Worm (Caenorhabditis elegans): ENCODE measurements around the gene ech-3.

- TF ChIP-seq W03F9.2 (tag; optimal IDR thresholded peaks at IDR 0.05) (no peak), dao-5 (tag; optimal IDR thresholded peaks at IDR 0.05) (no peak), him-1 (tag; optimal IDR thresholded peaks at IDR 0.05) (peak; percentile 14)
Measured at ce11 chrV:7980370-7980987, 41.5 kb upstream of the ech-3 start.

Data from whole organism, L4/young adult.